Worm (Caenorhabditis elegans) whole organism, L3 larva: ENCODE measurements around the gene clc-9.

Experiments used
- ama-1 ChIP-seq: fragments of 150-350 bp; optimal IDR thresholded peaks from 2 replicates; lab custom pipeline; 2018
- lin-15B ChIP-seq: fragments of 150-350 bp; optimal IDR thresholded peaks from 2 replicates; lab custom pipeline; 2014; ENCODE audit warnings: missing biosample characterization, missing genetic modification characterization
- lin-39 ChIP-seq: fragments of 150-350 bp; optimal IDR thresholded peaks from 2 replicates; lab custom pipeline; 2018; ENCODE audit warnings: missing biosample characterization, missing genetic modification reagents, missing genetic modification characterization
- nhr-25 ChIP-seq: sonication (generic microtip); optimal IDR thresholded peaks from 2 replicates; lab custom pipeline; 2017; ENCODE audit warnings: missing biosample characterization, missing genetic modification characterization
- nhr-76 ChIP-seq: fragments of 150-350 bp; sonication (generic microtip); optimal IDR thresholded peaks from 5 replicates; lab custom pipeline; 2014; ENCODE audit warnings: missing biosample characterization, missing genetic modification characterization
- pqm-1 ChIP-seq: fragments of 150-350 bp; optimal IDR thresholded peaks from 2 replicates; lab custom pipeline; 2017; ENCODE audit warnings: missing biosample characterization, missing genetic modification characterization, inconsistent platforms
- tbx-2 ChIP-seq: sonication (generic microtip); optimal IDR thresholded peaks from 2 replicates; lab custom pipeline; 2016; ENCODE audit warnings: mild to moderate bottlenecking, missing genetic modification characterization, missing compliant biosample characterization

- no peak for TF ChIP-seq lin-39 (tag; lab: Kevin White, UChicago)
- no peak for TF ChIP-seq nhr-76 (tag; lab: Kevin White, UChicago)
- no peak for TF ChIP-seq lin-15B (tag; lab: Kevin White, UChicago)
- TF ChIP-seq nhr-25: no peak
- no peak for TF ChIP-seq ama-1
- TF ChIP-seq tbx-2: no peak
- no peak for TF ChIP-seq pqm-1 (tag; lab: Kevin White, UChicago)
Observed at ce11 chrIV:11105724-11106123, 7.0 kb upstream of the clc-9 start, which contains the start of gene srlf-24.
